Worm (Caenorhabditis elegans): ENCODE measurements around the gene vha-20.

vha-20 gene

DNA sequence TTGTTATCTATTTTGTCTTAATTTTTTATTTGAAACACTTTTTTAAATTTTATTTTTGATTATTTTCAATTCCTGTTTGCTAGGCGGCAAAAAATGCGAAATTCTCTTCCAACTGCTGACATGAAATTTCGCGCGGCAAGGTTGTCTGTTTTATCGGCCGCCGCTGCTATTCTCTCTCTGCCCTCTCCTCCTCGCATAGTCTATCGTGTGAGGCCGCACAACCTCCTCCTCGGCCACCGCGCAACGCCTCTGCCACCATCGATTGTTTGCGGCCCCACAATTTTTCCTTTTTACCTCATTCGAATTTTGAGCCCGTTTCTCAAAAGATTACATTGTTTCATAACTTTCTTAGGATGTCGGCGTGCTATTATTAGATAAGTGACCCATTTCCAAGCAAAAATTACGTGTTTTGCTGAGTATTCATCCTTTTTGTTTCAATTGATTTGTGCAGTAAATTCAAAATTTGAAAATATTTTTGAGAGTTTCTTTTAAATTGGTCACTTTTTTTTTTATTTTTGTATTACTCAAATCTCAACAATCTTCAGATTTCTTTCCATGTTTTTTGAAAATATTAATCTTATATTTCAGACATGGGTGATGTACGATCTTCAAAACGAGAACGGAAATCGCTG lies 36.9 kb downstream of the vha-20 start, which contains the start of gene F28H6.4:
TSS of gene F28H6.4 (plus strand) at position 582 of the 632 bp plus-strand sequence.
- TF ChIP-seq ets-4 (tag; optimal IDR thresholded peaks at IDR 0.05): peak; percentile 28
- TF ChIP-seq nhr-232 (tag; optimal IDR thresholded peaks at IDR 0.05): no peak
- no peak for TF ChIP-seq ama-1 (optimal IDR thresholded peaks at IDR 0.05)
- peak; percentile 14 for TF ChIP-seq ceh-2 (tag; optimal IDR thresholded peaks at IDR 0.05)
- TF ChIP-seq ceh-48 (tag; optimal IDR thresholded peaks at IDR 0.05): peak; percentile 45
- TF ChIP-seq pros-1 (tag; optimal IDR thresholded peaks at IDR 0.05): no peak
- TF ChIP-seq nfya-1 (tag; optimal IDR thresholded peaks at IDR 0.05): peak; percentile 28
- peak; percentile 51 for TF ChIP-seq C08G9.2 (tag; optimal IDR thresholded peaks at IDR 0.05)
- no peak for TF ChIP-seq sdc-2 (tag; optimal IDR thresholded peaks at IDR 0.05)
- TF ChIP-seq ceh-18 (tag; optimal IDR thresholded peaks at IDR 0.05): peak; percentile 5
- TF ChIP-seq K09A11.1 (tag; optimal IDR thresholded peaks at IDR 0.05; ENCODE audit: insufficient read depth): no peak
- TF ChIP-seq sox-4 (tag; optimal IDR thresholded peaks at IDR 0.05): no peak
- no peak for TF ChIP-seq ceh-14 (tag; optimal IDR thresholded peaks at IDR 0.05)
- TF ChIP-seq eyg-1 (tag; optimal IDR thresholded peaks at IDR 0.05): no peak
- TF ChIP-seq ceh-31 (tag; optimal IDR thresholded peaks at IDR 0.05): peak; percentile 69
- TF ChIP-seq tbx-2 (tag; optimal IDR thresholded peaks at IDR 0.05): peak; percentile 35
- no peak for TF ChIP-seq ceh-45 (GFP tag; IDR thresholded peaks at IDR 0.05)
- no peak for TF ChIP-seq ceh-30 (tag; optimal IDR thresholded peaks at IDR 0.05)

DNA sequence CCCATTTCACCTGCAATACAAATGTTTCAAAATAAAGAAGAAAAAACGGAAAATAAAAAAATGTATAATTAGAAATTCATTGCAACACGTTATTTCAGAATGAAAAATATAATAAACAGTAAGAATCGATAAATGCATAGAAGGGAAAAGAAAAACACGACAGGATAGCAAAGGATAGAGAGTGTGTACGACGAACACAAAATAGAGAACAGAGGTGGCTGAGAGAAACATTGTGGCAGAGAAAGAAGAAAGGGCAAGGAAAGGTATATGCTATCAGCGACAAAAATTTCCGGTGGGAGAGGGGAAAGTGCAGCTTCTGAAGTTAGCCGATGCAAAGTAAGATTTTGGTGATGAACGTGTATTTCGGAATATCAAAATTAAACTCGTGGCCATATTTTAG lies 38.4 kb downstream of the vha-20 start, which contains the start of gene F28H6.6:
TSS of gene F28H6.6 (minus strand) at position 10 of the 400 bp plus-strand sequence.
- TF ChIP-seq unc-3 (GFP tag; conservative IDR thresholded peaks at IDR 0.05): no peak
- TF ChIP-seq unc-3 (tag; optimal IDR thresholded peaks at IDR 0.05): no peak
- TF ChIP-seq K09A11.1 (tag; optimal IDR thresholded peaks at IDR 0.05; ENCODE audit: insufficient read depth): no peak
- no peak for TF ChIP-seq fkh-10 (GFP tag; optimal IDR thresholded peaks at IDR 0.05)
- TF ChIP-seq che-1 (tag; optimal IDR thresholded peaks at IDR 0.05): no peak
- no peak for TF ChIP-seq gmeb-2 (tag; optimal IDR thresholded peaks at IDR 0.05)
- TF ChIP-seq nhr-232 (tag; optimal IDR thresholded peaks at IDR 0.05): no peak
- no peak for TF ChIP-seq fkh-6 (tag; optimal IDR thresholded peaks at IDR 0.05)
- no peak for TF ChIP-seq ref-2 (tag; optimal IDR thresholded peaks at IDR 0.05)
- TF ChIP-seq ztf-16 (tag; optimal IDR thresholded peaks at IDR 0.05): no peak
- TF ChIP-seq pat-9 (tag; optimal IDR thresholded peaks at IDR 0.05): no peak
- no peak for TF ChIP-seq ceh-18 (tag; optimal IDR thresholded peaks at IDR 0.05)

DNA sequence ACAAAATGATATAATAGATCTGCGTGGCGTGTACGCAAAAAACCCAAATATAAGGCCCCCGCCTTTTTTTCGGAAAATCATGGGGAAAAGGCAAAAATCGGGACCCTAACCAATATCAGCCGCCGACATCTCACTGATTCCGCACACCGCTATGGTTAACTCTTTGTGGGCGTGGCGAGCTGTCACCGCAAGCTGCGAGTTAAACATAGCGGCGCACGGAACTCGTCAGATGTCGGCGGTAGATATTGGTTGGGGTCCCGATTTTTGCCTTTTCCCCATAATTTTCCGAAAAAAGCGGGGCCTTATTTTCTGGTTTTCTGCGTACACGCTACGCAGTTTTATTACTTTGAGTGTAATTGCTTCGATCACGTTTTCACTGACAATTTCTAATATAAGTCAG lies 45.5 kb downstream of the vha-20 start:
- TF ChIP-seq syd-9 (tag; optimal IDR thresholded peaks at IDR 0.05): no peak

DNA sequence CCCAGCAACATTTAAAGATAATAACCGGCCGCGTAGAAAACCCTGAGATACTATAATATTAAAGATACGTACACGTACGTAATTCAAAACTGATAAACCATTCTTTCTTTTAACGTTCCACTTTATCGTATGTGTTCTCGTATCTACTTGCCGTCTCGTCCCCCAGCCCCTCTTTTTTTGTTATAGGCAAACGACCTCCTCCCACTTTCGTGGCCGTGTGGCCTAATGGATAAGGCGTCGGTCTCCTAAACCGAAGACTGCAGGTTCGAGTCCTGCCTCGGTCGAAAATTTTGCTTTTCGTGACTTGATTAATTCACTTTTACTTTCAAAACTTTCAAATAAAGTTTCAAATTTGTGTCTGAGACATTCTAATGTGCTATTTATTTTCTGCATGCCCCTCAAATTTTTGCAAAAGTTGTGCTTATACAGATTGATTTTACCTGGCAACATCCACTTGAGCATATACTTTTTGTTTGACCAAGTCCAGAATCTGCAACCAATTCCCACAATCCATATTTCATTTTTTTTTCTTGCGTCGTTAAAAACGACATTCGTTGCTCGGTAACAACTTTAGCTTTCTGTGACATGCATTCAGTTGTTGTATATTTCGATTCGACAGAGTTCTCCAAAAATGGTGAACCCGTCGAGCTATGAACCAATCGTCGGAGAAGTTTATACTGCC lies 48.7 kb downstream of the vha-20 start, which contains the start of gene F28H6.7:
TSS of gene F28H6.7 (plus strand) at position 632 of the 682 bp plus-strand sequence.
- TF ChIP-seq lin-11 (tag; optimal IDR thresholded peaks at IDR 0.05): peak; percentile 91
- no peak for TF ChIP-seq mec-3 (tag; optimal IDR thresholded peaks at IDR 0.05; ENCODE audit: borderline replicate concordance)
- peak; percentile 87 for TF ChIP-seq gmeb-2 (tag; optimal IDR thresholded peaks at IDR 0.05)
- TF ChIP-seq nhr-11 (tag; optimal IDR thresholded peaks at IDR 0.05): no peak
- no peak for TF ChIP-seq ceh-30 (tag; optimal IDR thresholded peaks at IDR 0.05)
- TF ChIP-seq fkh-10 (GFP tag; optimal IDR thresholded peaks at IDR 0.05): peak; percentile 27
- TF ChIP-seq madf-2 (tag; optimal IDR thresholded peaks at IDR 0.05): peak; percentile 75
- no peak for TF ChIP-seq pax-1 (tag; optimal IDR thresholded peaks at IDR 0.05)
- peak; percentile 92 for TF ChIP-seq ceh-19 (GFP tag; optimal IDR thresholded peaks at IDR 0.05)
- peak; percentile 59 for TF ChIP-seq zip-5 (tag; optimal IDR thresholded peaks at IDR 0.05)
- peak; percentile 19 for TF ChIP-seq hlh-30 (tag; optimal IDR thresholded peaks at IDR 0.05; ENCODE audit: insufficient read depth)
- TF ChIP-seq T23F11.4 (GFP tag; optimal IDR thresholded peaks at IDR 0.05): peak; percentile 85
- peak; percentile 94 for TF ChIP-seq hlh-6 (tag; optimal IDR thresholded peaks at IDR 0.05)
- TF ChIP-seq pat-9 (tag; optimal IDR thresholded peaks at IDR 0.05): peak; percentile 91
- peak; percentile 90 for TF ChIP-seq C38D4.7 (GFP tag; optimal IDR thresholded peaks at IDR 0.05)
- no peak for TF ChIP-seq ceh-22 (tag; optimal IDR thresholded peaks at IDR 0.05)
- TF ChIP-seq sox-4 (tag; optimal IDR thresholded peaks at IDR 0.05): peak; percentile 89
- peak; percentile 85 for TF ChIP-seq pha-2 (tag; optimal IDR thresholded peaks at IDR 0.05)
- peak; percentile 74 for TF ChIP-seq hlh-15 (tag; optimal IDR thresholded peaks at IDR 0.05)
- peak; percentile 86 for TF ChIP-seq hlh-13 (GFP tag; optimal IDR thresholded peaks at IDR 0.05)
- peak; percentile 39 for TF ChIP-seq dmd-4 (tag; optimal IDR thresholded peaks at IDR 0.05; ENCODE audit: borderline replicate concordance)
- TF ChIP-seq K09A11.1 (tag; optimal IDR thresholded peaks at IDR 0.05; ENCODE audit: insufficient read depth): peak; percentile 79
- TF ChIP-seq ama-1 (optimal IDR thresholded peaks at IDR 0.05): no peak
- peak; percentile 78 for TF ChIP-seq lim-6 (tag; optimal IDR thresholded peaks at IDR 0.05)

Data from whole organism, late embryonic.